Worm (Caenorhabditis elegans) whole organism, L1 larva: ENCODE data around the gene sulp-5.

ENCODE experiments used
- C04F5.9 ChIP-seq: sonication (generic microtip); optimal IDR thresholded peaks from 2 replicates; lab custom pipeline; 2016; ENCODE audit warnings: missing genetic modification characterization, missing compliant biosample characterization
- F16B12.6 ChIP-seq: fragments of 150-350 bp; optimal IDR thresholded peaks from 2 replicates; lab custom pipeline; 2014; ENCODE audit warnings: missing biosample characterization, missing genetic modification characterization
- Y116A8C.19 ChIP-seq: sonication (generic microtip); optimal IDR thresholded peaks from 2 replicates; lab custom pipeline; 2016; ENCODE audit warnings: missing compliant biosample characterization, missing genetic modification characterization, borderline replicate concordance
- aha-1 ChIP-seq: fragments of 150-350 bp; optimal IDR thresholded peaks from 2 replicates; lab custom pipeline; 2014; ENCODE audit warnings: missing biosample characterization, missing genetic modification characterization
- ama-1 ChIP-seq: fragments of 150-350 bp; optimal IDR thresholded peaks from 2 replicates; lab custom pipeline; 2014
- ceh-8 ChIP-seq: fragments of 200-800 bp; sonication (Bioruptor generic); optimal IDR thresholded peaks from 2 replicates; lab custom pipeline; 2018; ENCODE audit warnings: mild to moderate bottlenecking, missing genetic modification characterization, moderate library complexity, missing compliant biosample characterization
- ceh-82 ChIP-seq, 3 experiments: fragments of 150-350 bp in 1 of 3; sonication (generic microtip) in 2 of 3; optimal IDR thresholded peaks; 2 replicates each; lab custom pipeline; 2014 to 2017; ENCODE audit warnings: missing biosample characterization in 3 of 3, missing genetic modification characterization in 3 of 3
- ces-1 ChIP-seq: fragments of 150-350 bp; optimal IDR thresholded peaks from 2 replicates; lab custom pipeline; 2014; ENCODE audit warnings: missing biosample characterization, missing genetic modification reagents, missing genetic modification characterization
- dpl-1 ChIP-seq, 3 experiments: fragments of 150-350 bp in 2 of 3; sonication (generic microtip) in 1 of 3; optimal IDR thresholded peaks; 2 replicates each; lab custom pipeline; 2014 to 2017; ENCODE audit warnings: missing biosample characterization in 3 of 3, missing genetic modification characterization in 3 of 3, missing genetic modification reagents in 3 of 3
- dsc-1 ChIP-seq: sonication (generic microtip); optimal IDR thresholded peaks from 2 replicates; lab custom pipeline; 2016; ENCODE audit warnings: mild to moderate bottlenecking, missing genetic modification characterization, missing compliant biosample characterization
- efl-1 ChIP-seq, 4 experiments: fragments of 150-350 bp; optimal IDR thresholded peaks in 3 of 4; peaks in 1 of 4; 1 replicate in 1 of 4; 2 replicates in 3 of 4; lab custom pipeline; 2014; ENCODE audit warnings: missing biosample characterization in 2 of 4, missing genetic modification characterization in 2 of 4, missing genetic modification reagents in 2 of 4
- egl-27 ChIP-seq, 2 experiments: fragments of 150-350 bp in 1 of 2; sonication (generic microtip); optimal IDR thresholded peaks; 3 replicates each; lab custom pipeline; 2017 to 2018; ENCODE audit warnings: missing biosample characterization in 2 of 2, missing genetic modification characterization in 2 of 2, missing genetic modification reagents in 2 of 2
- ets-5 ChIP-seq: fragments of 200-800 bp; sonication (Bioruptor generic); IDR thresholded peaks from 2 replicates; pipeline ENCODE4 v1.3.6; 2022; ENCODE audit warnings: missing genetic modification characterization, missing compliant biosample characterization
- fkh-10 ChIP-seq: sonication (generic microtip); optimal IDR thresholded peaks from 2 replicates; lab custom pipeline; 2017; ENCODE audit warnings: missing biosample characterization, missing genetic modification reagents, missing genetic modification characterization
- fkh-4 ChIP-seq: sonication (generic microtip); optimal IDR thresholded peaks from 2 replicates; lab custom pipeline; 2016; ENCODE audit warnings: missing compliant biosample characterization, missing genetic modification characterization, borderline replicate concordance
- fkh-8 ChIP-seq: sonication (generic microtip); optimal IDR thresholded peaks from 2 replicates; lab custom pipeline; 2016; ENCODE audit warnings: mild to moderate bottlenecking, missing genetic modification characterization, missing compliant biosample characterization
- hlh-4 ChIP-seq: sonication (generic microtip); optimal IDR thresholded peaks from 2 replicates; lab custom pipeline; 2016; ENCODE audit warnings: mild to moderate bottlenecking, missing genetic modification characterization, missing compliant biosample characterization
- irx-1 ChIP-seq: sonication (generic microtip); optimal IDR thresholded peaks from 2 replicates; lab custom pipeline; 2016; ENCODE audit warnings: missing genetic modification characterization, missing compliant biosample characterization
- jun-1 ChIP-seq: fragments of 150-350 bp; optimal IDR thresholded peaks from 2 replicates; lab custom pipeline; 2014; ENCODE audit warnings: missing biosample characterization, missing genetic modification reagents, missing genetic modification characterization
- lin-14 ChIP-seq: fragments of 200-800 bp; sonication (Bioruptor generic); optimal IDR thresholded peaks from 2 replicates; lab custom pipeline; 2018; ENCODE audit warnings: mild to moderate bottlenecking, missing genetic modification characterization, moderate library complexity, missing compliant biosample characterization
- lin-15B ChIP-seq: fragments of 150-350 bp; sonication (generic microtip); optimal IDR thresholded peaks from 3 replicates; lab custom pipeline; 2014; ENCODE audit warnings: missing biosample characterization, missing genetic modification characterization
- lin-35 ChIP-seq, 2 experiments: fragments of 150-350 bp; optimal IDR thresholded peaks; 2 replicates each; lab custom pipeline; 2014; ENCODE audit warnings: missing biosample characterization in 2 of 2, missing genetic modification characterization in 2 of 2, missing genetic modification reagents in 2 of 2
- lin-39 ChIP-seq: fragments of 150-350 bp; optimal IDR thresholded peaks from 2 replicates; lab custom pipeline; 2014; ENCODE audit warnings: missing biosample characterization, missing genetic modification reagents, missing genetic modification characterization
- lir-3 ChIP-seq: sonication (generic microtip); optimal IDR thresholded peaks from 2 replicates; lab custom pipeline; 2016; ENCODE audit warnings: mild to moderate bottlenecking, missing genetic modification characterization, moderate library complexity, missing compliant biosample characterization; ENCODE audit not compliant: poor library complexity
- lsy-2 ChIP-seq, 2 experiments: fragments of 150-350 bp; optimal IDR thresholded peaks; 2 replicates each; lab custom pipeline; 2014; ENCODE audit warnings: missing biosample characterization in 2 of 2, missing genetic modification characterization in 2 of 2
- mdl-1 ChIP-seq, 2 experiments: fragments of 150-350 bp; optimal IDR thresholded peaks; 2 replicates each; lab custom pipeline; 2014 to 2017; ENCODE audit warnings: missing biosample characterization in 2 of 2, missing genetic modification characterization in 2 of 2, inconsistent platforms in 1 of 2
- mep-1 ChIP-seq: fragments of 150-350 bp; optimal IDR thresholded peaks from 2 replicates; lab custom pipeline; 2014; ENCODE audit warnings: missing biosample characterization, missing genetic modification characterization
- nhr-19 ChIP-seq: fragments of 200-800 bp; sonication (Bioruptor generic); conservative IDR thresholded peaks from 2 replicates; pipeline ENCODE4 v1.3.6; 2022; ENCODE audit warnings: missing genetic modification characterization, missing compliant biosample characterization
- nhr-20 ChIP-seq: sonication (generic microtip); optimal IDR thresholded peaks from 2 replicates; lab custom pipeline; 2016; ENCODE audit warnings: mild to moderate bottlenecking, missing genetic modification characterization, missing compliant biosample characterization
- nhr-47 ChIP-seq: sonication (generic microtip); optimal IDR thresholded peaks from 2 replicates; lab custom pipeline; 2016; ENCODE audit warnings: mild to moderate bottlenecking, missing genetic modification characterization, moderate library complexity, missing compliant biosample characterization
- nhr-71 ChIP-seq: sonication (generic microtip); optimal IDR thresholded peaks from 2 replicates; lab custom pipeline; 2016; ENCODE audit warnings: mild to moderate bottlenecking, missing genetic modification characterization, moderate library complexity, missing compliant biosample characterization
- nhr-77 ChIP-seq: fragments of 150-350 bp; optimal IDR thresholded peaks from 2 replicates; lab custom pipeline; 2014; ENCODE audit warnings: missing biosample characterization, missing genetic modification characterization
- nhr-84 ChIP-seq: sonication (generic microtip); optimal IDR thresholded peaks from 2 replicates; lab custom pipeline; 2017; ENCODE audit warnings: missing biosample characterization, missing genetic modification characterization
- nhr-85 ChIP-seq: sonication (generic microtip); peaks from one replicate; lab custom pipeline; 2016; ENCODE audit warnings: missing genetic modification characterization, inconsistent platforms, missing compliant biosample characterization
- nhr-90 ChIP-seq: sonication (generic microtip); optimal IDR thresholded peaks from 2 replicates; lab custom pipeline; 2016; ENCODE audit warnings: mild to moderate bottlenecking, missing genetic modification characterization, missing compliant biosample characterization; ENCODE audit not compliant: poor library complexity
- pag-3 ChIP-seq: sonication (generic microtip); optimal IDR thresholded peaks from 2 replicates; lab custom pipeline; 2017; ENCODE audit warnings: missing genetic modification characterization, mild to moderate bottlenecking, missing compliant biosample characterization, antibody characterized with exemption, borderline replicate concordance; ENCODE audit not compliant: insufficient read depth
- pax-3 ChIP-seq: fragments of 200-800 bp; sonication (Bioruptor generic); optimal IDR thresholded peaks from 2 replicates; lab custom pipeline; 2018; ENCODE audit warnings: mild to moderate bottlenecking, missing genetic modification characterization, moderate library complexity, missing compliant biosample characterization
- pqm-1 ChIP-seq: sonication (generic microtip); optimal IDR thresholded peaks from 3 replicates; lab custom pipeline; 2017; ENCODE audit warnings: missing biosample characterization, missing genetic modification characterization
- skn-1 ChIP-seq: fragments of 150-350 bp; optimal IDR thresholded peaks from 2 replicates; lab custom pipeline; 2014; ENCODE audit warnings: missing biosample characterization, missing genetic modification characterization
- snu-23 ChIP-seq: sonication (generic microtip); optimal IDR thresholded peaks from 2 replicates; lab custom pipeline; 2016; ENCODE audit warnings: missing genetic modification characterization, missing compliant biosample characterization
- sptf-1 ChIP-seq: fragments of 150-350 bp; optimal IDR thresholded peaks from 2 replicates; lab custom pipeline; 2014; ENCODE audit warnings: missing biosample characterization, missing genetic modification characterization
- sup-37 ChIP-seq: fragments of 200-800 bp; sonication (Bioruptor generic); optimal IDR thresholded peaks from 2 replicates; lab custom pipeline; 2018; ENCODE audit warnings: mild to moderate bottlenecking, missing genetic modification characterization, missing compliant biosample characterization
- tbx-2 ChIP-seq: sonication (generic microtip); optimal IDR thresholded peaks from 2 replicates; lab custom pipeline; 2016; ENCODE audit warnings: missing genetic modification characterization, missing compliant biosample characterization
- tlp-1 ChIP-seq: fragments of 150-350 bp; optimal IDR thresholded peaks from 2 replicates; lab custom pipeline; 2014; ENCODE audit warnings: missing biosample characterization, missing genetic modification characterization
- unc-130 ChIP-seq: fragments of 150-350 bp; optimal IDR thresholded peaks from 2 replicates; lab custom pipeline; 2017; ENCODE audit warnings: missing biosample characterization, missing genetic modification characterization, inconsistent platforms
- unc-30 ChIP-seq: sonication (generic microtip); optimal IDR thresholded peaks from 2 replicates; lab custom pipeline; 2017; ENCODE audit warnings: missing biosample characterization, missing genetic modification characterization
- unc-86 ChIP-seq: sonication (generic microtip); optimal IDR thresholded peaks from 2 replicates; lab custom pipeline; 2016; ENCODE audit warnings: missing genetic modification characterization, missing compliant biosample characterization
- unc-98 ChIP-seq: fragments of 200-800 bp; sonication (Bioruptor generic); IDR thresholded peaks from 2 replicates; pipeline ENCODE4 v1.3.6; 2022; ENCODE audit warnings: missing genetic modification characterization, missing compliant biosample characterization
- vab-15 ChIP-seq: sonication (generic microtip); optimal IDR thresholded peaks from 2 replicates; lab custom pipeline; 2017; ENCODE audit warnings: missing genotype, mild to moderate bottlenecking, missing genetic modification characterization, missing compliant biosample characterization
- zag-1 ChIP-seq: fragments of 150-350 bp; optimal IDR thresholded peaks from 2 replicates; lab custom pipeline; 2014; ENCODE audit warnings: missing biosample characterization, missing genetic modification characterization
- ztf-4 ChIP-seq: fragments of 150-350 bp; optimal IDR thresholded peaks from 2 replicates; lab custom pipeline; 2014; ENCODE audit warnings: missing biosample characterization, missing genetic modification characterization

Gene sulp-5

ce11 chrV:11885087-11885486, 5.3 kb downstream of the sulp-5 start (continued):
- TF ChIP-seq pax-3 (tag; lab: Kevin White, UChicago) (no peak), nhr-77 (tag; lab: Kevin White, UChicago) (peak; percentile 2), lsy-2 (tag; optimal IDR thresholded peaks at IDR 0.05; lab: Kevin White, UChicago) (peak in 1 of 2 experiments; percentile 9), tbx-2 (tag; lab: Kevin White, UChicago) (peak; percentile 48), vab-15 (no peak), irx-1 (tag; lab: Kevin White, UChicago) (no peak), skn-1 (tag; lab: Kevin White, UChicago) (no peak), ceh-82 (tag; optimal IDR thresholded peaks at IDR 0.05; lab: Kevin White, UChicago) (no peak), lin-14 (GFP tag; lab: Kevin White, UChicago) (peak; percentile 62), ztf-4 (tag; lab: Kevin White, UChicago) (no peak), ces-1 (GFP tag; lab: Kevin White, UChicago) (no peak), pag-3 (no peak), pqm-1 (no peak), lin-39 (no peak), nhr-71 (tag; lab: Kevin White, UChicago) (peak; percentile 64), fkh-10 (no peak), egl-27 (tag; optimal IDR thresholded peaks at IDR 0.05; lab: Kevin White, UChicago) (no peak), dpl-1 (GFP tag; optimal IDR thresholded peaks at IDR 0.05; lab: Kevin White, UChicago) (no peak), sptf-1 (tag; lab: Kevin White, UChicago) (no peak), sup-37 (GFP tag; lab: Kevin White, UChicago) (no peak), nhr-19 (GFP tag; lab: Robert Waterston, UW) (peak; percentile 73), nhr-84 (tag; lab: Kevin White, UChicago) (no peak), jun-1 (tag; lab: Kevin White, UChicago) (no peak), C04F5.9 (no peak), snu-23 (GFP tag; lab: Kevin White, UChicago) (peak; percentile 40), nhr-90 (tag; lab: Kevin White, UChicago) (peak; percentile 27), nhr-20 (tag; lab: Kevin White, UChicago) (peak; percentile 68), unc-98 (GFP tag; lab: Robert Waterston, UW) (no peak), aha-1 (no peak), ets-5 (no peak), unc-86 (tag; lab: Kevin White, UChicago) (no peak), fkh-4 (no peak), unc-30 (tag; lab: Kevin White, UChicago) (no peak)
- TF ChIP-seq, all 84 proteins: peak for 14

- TF ChIP-seq unc-86 (tag; lab: Kevin White, UChicago) (no peak), lir-3 (tag; lab: Kevin White, UChicago) (peak; percentile 68), zag-1 (tag; lab: Kevin White, UChicago) (no peak), ets-5 (no peak), tlp-1 (tag; lab: Kevin White, UChicago) (no peak), snu-23 (GFP tag; lab: Kevin White, UChicago) (peak; percentile 91), mep-1 (tag; lab: Kevin White, UChicago) (peak; percentile 43), ama-1 (lab: Kevin White, UChicago) (peak; percentile 10), nhr-85 (tag; lab: Kevin White, UChicago) (peak; percentile 90), ces-1 (GFP tag; lab: Kevin White, UChicago) (no peak), Y116A8C.19 (tag; lab: Kevin White, UChicago) (no peak), skn-1 (tag; lab: Kevin White, UChicago) (no peak), lin-35 (GFP tag; optimal IDR thresholded peaks at IDR 0.05; lab: Kevin White, UChicago) (peak in 1 of 2 experiments; percentile 81), unc-130 (tag; lab: Kevin White, UChicago) (peak; percentile 83), lin-15B (tag; lab: Kevin White, UChicago) (no peak), fkh-8 (tag; lab: Kevin White, UChicago) (no peak), dsc-1 (tag; lab: Kevin White, UChicago) (no peak), sup-37 (GFP tag; lab: Kevin White, UChicago) (peak; percentile 39), mdl-1 (tag; optimal IDR thresholded peaks at IDR 0.05; lab: Kevin White, UChicago) (peak in 1 of 2 experiments; percentile 96), nhr-47 (tag; lab: Kevin White, UChicago) (peak; percentile 60), pag-3 (no peak), lin-39 (peak; percentile 18), nhr-20 (tag; lab: Kevin White, UChicago) (peak; percentile 97), hlh-4 (tag; lab: Kevin White, UChicago) (no peak), efl-1 (optimal IDR thresholded peaks at IDR 0.05; lab: Kevin White, UChicago) (peak; percentile 7 to 23), efl-1 (GFP tag; optimal IDR thresholded peaks at IDR 0.05 in 1 of 2; lab: Kevin White, UChicago) (peak; percentile 5 to 80), ceh-8 (no peak), nhr-71 (tag; lab: Kevin White, UChicago) (peak; percentile 96), F16B12.6 (tag; lab: Kevin White, UChicago) (no peak)
Observed at ce11 chrV:11885939-11886338, 6.1 kb downstream of the sulp-5 start.
